Fruit fly (Drosophila melanogaster): ENCODE results near the gene CG4313.
A peak's percentile ranks its signal among the peaks of the same experiment; 100 is the strongest.

CG4313 gene

dm6 chrX:2032160-2032801 is 9.4 kb upstream of the CG4313 start:
- no peak for TF ChIP-seq noc (tag; optimal IDR thresholded peaks at IDR 0.05)

- no peak for TF ChIP-seq noc (tag; optimal IDR thresholded peaks at IDR 0.05)
These were observed 8.7 kb upstream of the CG4313 start for dm6 chrX:2032821-2033436.

- no peak for TF ChIP-seq noc (tag; optimal IDR thresholded peaks at IDR 0.05)
These were observed 5.3 kb upstream of the CG4313 start for dm6 chrX:2036383-2036782.

dm6 chrX:2036800-2037488 is 4.7 kb upstream of the CG4313 start:
- peak; percentile 8 for TF ChIP-seq noc (tag; optimal IDR thresholded peaks at IDR 0.05)

dm6 chrX:2037605-2038004 is 4.1 kb upstream of the CG4313 start:
- TF ChIP-seq noc (tag; optimal IDR thresholded peaks at IDR 0.05): no peak

dm6 chrX:2041981-2042847 is 546 bp downstream of the CG4313 start, which contains the start of the genes Actn and usp:
Actn (minus strand) TSS chrX:2042311.
usp (minus strand) TSS chrX:2042311.
- TF ChIP-seq noc (tag; optimal IDR thresholded peaks at IDR 0.05): no peak

dm6 chrX:2043660-2044397 is 2.2 kb downstream of the CG4313 start, which contains the start of gene CG4325:
CG4325 (minus strand) TSS chrX:2043818.
- no peak for TF ChIP-seq noc (tag; optimal IDR thresholded peaks at IDR 0.05)

- TF ChIP-seq noc (tag; optimal IDR thresholded peaks at IDR 0.05): peak; percentile 30
These were observed 7.4 kb downstream of the CG4313 start for dm6 chrX:2048778-2049686.

- TF ChIP-seq noc (tag; optimal IDR thresholded peaks at IDR 0.05): peak; percentile 96
These were observed 8.6 kb downstream of the CG4313 start, which contains the start of gene moody for dm6 chrX:2050070-2050899. moody (minus strand) TSS chrX:2050120.

- no peak for TF ChIP-seq noc (tag; optimal IDR thresholded peaks at IDR 0.05)
These were observed 19.5 kb downstream of the CG4313 start for dm6 chrX:2061119-2061518.

dm6 chrX:2061849-2062248 is 20.2 kb downstream of the CG4313 start, which contains the start of gene Sik2:
Sik2 (minus strand) TSS chrX:2061915.
- TF ChIP-seq noc (tag; optimal IDR thresholded peaks at IDR 0.05): no peak

dm6 chrX:2065073-2065472 is 23.4 kb downstream of the CG4313 start, which contains the start of gene CG4281:
CG4281 (minus strand) TSS chrX:2065142.
- TF ChIP-seq noc (tag; optimal IDR thresholded peaks at IDR 0.05): no peak

dm6 chrX:2066259-2066658 is 24.6 kb downstream of the CG4313 start, which contains the start of gene CG14054:
CG14054 (minus strand) TSS chrX:2066359.
- TF ChIP-seq noc (tag; optimal IDR thresholded peaks at IDR 0.05): no peak

Data from whole organism, larva.